Worm (Caenorhabditis elegans): Measurements from ENCODE around the gene glb-27.

Gene glb-27

ce11 chrII:8599214-8599613, 43.1 kb upstream of the glb-27 start, which contains the start of gene F28C6.5:
TSS of gene F28C6.5 (plus strand) at chrII:8599514.
- TF ChIP-seq unc-62 (GFP tag; optimal IDR thresholded peaks at IDR 0.05) (no peak), F55B11.4 (tag; optimal IDR thresholded peaks at IDR 0.05; ENCODE audit: borderline replicate concordance, insufficient read depth) (no peak)

ce11 chrII:8593840-8594625, 38.0 kb upstream of the glb-27 start, which contains the start of gene aptf-3:
TSS of gene aptf-3 (plus strand) at chrII:8594190.
- TF ChIP-seq F33H1.4 (GFP tag; IDR thresholded peaks at IDR 0.05) (peak; percentile 69), lir-1 (GFP tag; conservative IDR thresholded peaks at IDR 0.05) (no peak), lsl-1 (GFP tag; optimal IDR thresholded peaks at IDR 0.05) (peak; percentile 71)

- TF ChIP-seq let-526 (GFP tag; IDR thresholded peaks at IDR 0.05): no peak
- TF ChIP-seq ztf-18 (tag; optimal IDR thresholded peaks at IDR 0.05): no peak
- TF ChIP-seq cebp-2 (GFP tag; IDR thresholded peaks at IDR 0.05): no peak
- TF ChIP-seq F57C9.4 (tag; optimal IDR thresholded peaks at IDR 0.05): no peak
- no peak for TF ChIP-seq hmg-20 (GFP tag; IDR thresholded peaks at IDR 0.05)
- no peak for TF ChIP-seq Y53G8AR.9 (GFP tag; conservative IDR thresholded peaks at IDR 0.05)
- TF ChIP-seq snpc-3.4 (tag; optimal IDR thresholded peaks at IDR 0.05): no peak
- no peak for TF ChIP-seq ztf-22 (GFP tag; optimal IDR thresholded peaks at IDR 0.05)
- TF ChIP-seq sea-2 (GFP tag; IDR thresholded peaks at IDR 0.05): no peak
- no peak for TF ChIP-seq Y95B8A.8 (GFP tag; IDR thresholded peaks at IDR 0.05)
- no peak for TF ChIP-seq F22D6.2 (tag; optimal IDR thresholded peaks at IDR 0.05)
- no peak for TF ChIP-seq F10E7.11 (tag; optimal IDR thresholded peaks at IDR 0.05)
- no peak for TF ChIP-seq Y79H2A.3 (GFP tag; conservative IDR thresholded peaks at IDR 0.05)
- TF ChIP-seq ceh-40 (GFP tag; IDR thresholded peaks at IDR 0.05): no peak
- TF ChIP-seq hsf-1 (GFP tag; IDR thresholded peaks at IDR 0.05): no peak
- TF ChIP-seq egl-18 (GFP tag; IDR thresholded peaks at IDR 0.05): no peak
- no peak for TF ChIP-seq nhr-90 (tag; optimal IDR thresholded peaks at IDR 0.05)
- TF ChIP-seq Y67H2A.10 (GFP tag; conservative IDR thresholded peaks at IDR 0.05): no peak
- TF ChIP-seq snpc-4 (GFP tag; optimal IDR thresholded peaks at IDR 0.05): no peak
- TF ChIP-seq snpc-4 (tag; optimal IDR thresholded peaks at IDR 0.05): no peak
Observed at ce11 chrII:8590684-8591083, 34.6 kb upstream of the glb-27 start, which contains the start of gene aptf-4. TSS of gene aptf-4 (plus strand) at chrII:8590984.

- TF ChIP-seq F33H1.4 (GFP tag; IDR thresholded peaks at IDR 0.05) (no peak), ZK185.1 (tag; optimal IDR thresholded peaks at IDR 0.05; ENCODE audit: poor library complexity, severe bottlenecking) (no peak), ceh-27 (GFP tag; optimal IDR thresholded peaks at IDR 0.05) (no peak), ccch-3 (GFP tag; optimal IDR thresholded peaks at IDR 0.05) (no peak), ceh-40 (GFP tag; IDR thresholded peaks at IDR 0.05) (no peak), rec-8 (tag; optimal IDR thresholded peaks at IDR 0.05) (no peak), bed-1 (GFP tag; IDR thresholded peaks at IDR 0.05) (no peak), F52B5.7 (tag; optimal IDR thresholded peaks at IDR 0.05) (no peak), ztf-3 (GFP tag; optimal IDR thresholded peaks at IDR 0.05) (no peak), aptf-2 (GFP tag; conservative IDR thresholded peaks at IDR 0.05) (no peak)
Observed at ce11 chrII:8589227-8589626, 33.2 kb upstream of the glb-27 start.
